Fruit fly (Drosophila melanogaster) whole organism, embryonic: ENCODE results near the gene CG4730.

ENCODE experiments used
- BtbVII ChIP-seq: fragments of 200-800 bp; sonication (Bioruptor generic); optimal IDR thresholded peaks from 3 replicates; lab custom pipeline; 2017; ENCODE audit warnings: missing biosample characterization, mild to moderate bottlenecking, missing genetic modification characterization
- CG11085 ChIP-seq: fragments of 200-800 bp; sonication (Bioruptor generic); IDR thresholded peaks from 2 replicates; pipeline ENCODE4 v1.3.6; 2022; ENCODE audit warnings: missing biosample characterization, missing genetic modification characterization
- CG11398 ChIP-seq: fragments of 200-800 bp; sonication (Bioruptor generic); optimal IDR thresholded peaks from 2 replicates; lab custom pipeline; 2016; ENCODE audit warnings: missing biosample characterization, missing genetic modification characterization
- CG16815 ChIP-seq: fragments of 200-800 bp; sonication (Bioruptor generic); optimal IDR thresholded peaks from 3 replicates; lab custom pipeline; 2017; ENCODE audit warnings: missing biosample characterization, mild to moderate bottlenecking, missing genetic modification characterization
- CG17186 ChIP-seq: fragments of 200-800 bp; sonication (Bioruptor generic); optimal IDR thresholded peaks from 3 replicates; lab custom pipeline; 2017; ENCODE audit warnings: missing biosample characterization, missing genetic modification reagents, missing genetic modification characterization
- CG1792 ChIP-seq: fragments of 200-800 bp; sonication (Bioruptor generic); optimal IDR thresholded peaks from 2 replicates; lab custom pipeline; 2016; ENCODE audit warnings: missing biosample characterization, missing genetic modification characterization
- CG18476 ChIP-seq: fragments of 200-800 bp; sonication (Bioruptor generic); optimal IDR thresholded peaks from 2 replicates; lab custom pipeline; 2016; ENCODE audit warnings: missing biosample characterization, mild to moderate bottlenecking, missing genetic modification characterization
- CG31365 ChIP-seq: fragments of 200-800 bp; sonication (Bioruptor generic); optimal IDR thresholded peaks from 2 replicates; lab custom pipeline; 2018; ENCODE audit warnings: missing biosample characterization, mild to moderate bottlenecking, missing genetic modification characterization
- CG42726 ChIP-seq: fragments of 200-800 bp; sonication (Bioruptor generic); IDR thresholded peaks from 2 replicates; pipeline ENCODE4 v1.3.6; 2022; ENCODE audit warnings: missing biosample characterization, missing genetic modification characterization; ENCODE audit not compliant: partially characterized antibody
- CG43689 ChIP-seq: fragments of 200-800 bp; sonication (Bioruptor generic); IDR thresholded peaks from 2 replicates; pipeline ENCODE4 v1.3.6; 2022; ENCODE audit warnings: missing biosample characterization, missing genetic modification characterization
- CG4854 ChIP-seq: fragments of 200-800 bp; sonication (Bioruptor generic); optimal IDR thresholded peaks from 2 replicates; lab custom pipeline; 2016; ENCODE audit warnings: missing biosample characterization, missing genetic modification characterization, inconsistent platforms
- CG9817 ChIP-seq: fragments of 200-800 bp; sonication (Bioruptor generic); optimal IDR thresholded peaks from 2 replicates; lab custom pipeline; 2018; ENCODE audit warnings: missing biosample characterization, mild to moderate bottlenecking, missing genetic modification characterization, moderate library complexity
- Deaf1 ChIP-seq: fragments of 200-800 bp; optimal IDR thresholded peaks from 3 replicates; lab custom pipeline; 2019; ENCODE audit warnings: missing biosample characterization, mild to moderate bottlenecking, missing genetic modification characterization, moderate library complexity
- Dek ChIP-seq: fragments of 200-800 bp; sonication (Bioruptor generic); optimal IDR thresholded peaks from 3 replicates; lab custom pipeline; 2019; ENCODE audit warnings: missing biosample characterization, mild to moderate bottlenecking, missing genetic modification characterization, moderate library complexity
- Dll ChIP-seq: fragments of 200-800 bp; sonication (Bioruptor generic); IDR thresholded peaks from 4 replicates; pipeline ENCODE4 v1.3.6; 2022; ENCODE audit warnings: missing biosample characterization, missing genetic modification characterization; ENCODE audit not compliant: partially characterized antibody
- Doc2 ChIP-seq: fragments of 200-800 bp; sonication (Bioruptor generic); IDR thresholded peaks from 2 replicates; pipeline ENCODE4 v1.3.6; 2022; ENCODE audit warnings: missing biosample characterization, missing genetic modification characterization
- Dp ChIP-seq: fragments of 200-800 bp; sonication (Bioruptor generic); optimal IDR thresholded peaks from 2 replicates; lab custom pipeline; 2018; ENCODE audit warnings: missing biosample characterization, mild to moderate bottlenecking, missing genetic modification characterization, moderate library complexity
- Drgx ChIP-seq: fragments of 200-800 bp; sonication (Bioruptor generic); IDR thresholded peaks from 2 replicates; pipeline ENCODE4 v1.3.6; 2022; ENCODE audit warnings: missing biosample characterization, missing genetic modification characterization
- Hr78 ChIP-seq, 2 experiments: fragments of 200-800 bp in 1 of 2; fragments of >200 bp in 1 of 2; sonication (Bioruptor generic) in 1 of 2; optimal IDR thresholded peaks; 2 replicates each; lab custom pipeline; 2017 to 2019; ENCODE audit warnings: missing biosample characterization in 2 of 2, missing genetic modification characterization in 2 of 2, mild to moderate bottlenecking in 1 of 2, moderate library complexity in 1 of 2
- Med ChIP-seq: fragments of 200-800 bp; sonication (Bioruptor generic); peaks from one replicate; lab custom pipeline; 2016; ENCODE audit warnings: missing biosample characterization, missing genetic modification characterization, mild to moderate bottlenecking, inconsistent platforms, moderate library complexity
- NC2β ChIP-seq: fragments of 200-800 bp; sonication (Bioruptor generic); optimal IDR thresholded peaks from 2 replicates; lab custom pipeline; 2016; ENCODE audit warnings: missing biosample characterization, missing genetic modification characterization
- NfI ChIP-seq: fragments of 200-800 bp; sonication (Bioruptor generic); optimal IDR thresholded peaks from 3 replicates; lab custom pipeline; 2018; ENCODE audit warnings: missing biosample characterization, mild to moderate bottlenecking, missing genetic modification characterization, moderate library complexity
- PHDP ChIP-seq: fragments of 200-800 bp; sonication (Bioruptor generic); optimal IDR thresholded peaks from 3 replicates; lab custom pipeline; 2018; ENCODE audit warnings: missing biosample characterization, mild to moderate bottlenecking, missing genetic modification characterization, moderate library complexity
- Pdp1 ChIP-seq, 2 experiments: fragments of 200-800 bp; sonication (Bioruptor generic); optimal IDR thresholded peaks; 3 replicates each; lab custom pipeline; 2016; ENCODE audit warnings: missing biosample characterization in 2 of 2, missing genetic modification characterization in 2 of 2, mild to moderate bottlenecking in 1 of 2, moderate library complexity in 1 of 2
- Rx ChIP-seq: fragments of 200-800 bp; sonication (Bioruptor generic); IDR thresholded peaks from 2 replicates; pipeline ENCODE4 v1.3.6; 2022; ENCODE audit warnings: missing biosample characterization, missing genetic modification characterization
- Side ChIP-seq: fragments of 200-800 bp; sonication (Bioruptor generic); optimal IDR thresholded peaks from 2 replicates; lab custom pipeline; 2016; ENCODE audit warnings: missing biosample characterization, missing genetic modification characterization
- Sox102F ChIP-seq: fragments of 200-800 bp; sonication (Bioruptor generic); optimal IDR thresholded peaks from 2 replicates; lab custom pipeline; 2018; ENCODE audit warnings: missing biosample characterization, mild to moderate bottlenecking, missing genetic modification characterization, moderate library complexity
- Trl ChIP-seq, 3 experiments: fragments of >200 bp in 2 of 3; fragments of 200-800 bp in 1 of 3; sonication (Bioruptor generic) in 1 of 3; optimal IDR thresholded peaks; 2 replicates in 1 of 3; 3 replicates in 2 of 3; lab custom pipeline; 2016 to 2017; ENCODE audit warnings: missing biosample characterization in 1 of 3, missing genetic modification characterization in 1 of 3
- YL-1 ChIP-seq: fragments of 200-800 bp; sonication (Bioruptor generic); optimal IDR thresholded peaks from 3 replicates; lab custom pipeline; 2017; ENCODE audit warnings: missing biosample characterization, mild to moderate bottlenecking, missing genetic modification characterization
- amos ChIP-seq: fragments of 200-800 bp; sonication (Bioruptor generic); IDR thresholded peaks from 2 replicates; pipeline ENCODE4 v1.3.6; 2022; ENCODE audit warnings: missing biosample characterization, missing genetic modification characterization; ENCODE audit not compliant: partially characterized antibody
- ase ChIP-seq: fragments of 200-800 bp; sonication (Bioruptor generic); IDR thresholded peaks from 3 replicates; pipeline ENCODE4 v1.3.6; 2022; ENCODE audit warnings: missing biosample characterization, missing genetic modification characterization
- bigmax ChIP-seq: fragments of 200-800 bp; sonication (Bioruptor generic); optimal IDR thresholded peaks from 2 replicates; lab custom pipeline; 2018; ENCODE audit warnings: missing biosample characterization, mild to moderate bottlenecking, missing genetic modification characterization
- cas ChIP-seq: fragments of 200-800 bp; sonication (Bioruptor generic); IDR thresholded peaks from 2 replicates; pipeline ENCODE4 v1.3.6; 2022; ENCODE audit warnings: missing biosample characterization, missing genetic modification characterization
- corto ChIP-seq: fragments of 200-800 bp; sonication (Bioruptor generic); optimal IDR thresholded peaks from 2 replicates; lab custom pipeline; 2016; ENCODE audit warnings: missing biosample characterization, mild to moderate bottlenecking, missing genetic modification characterization, moderate library complexity
- danr ChIP-seq: fragments of 200-800 bp; sonication (Bioruptor generic); IDR thresholded peaks from 2 replicates; pipeline ENCODE4 v1.3.6; 2022; ENCODE audit warnings: missing biosample characterization, missing genetic modification characterization
- ewg ChIP-seq: fragments of 200-800 bp; sonication (Bioruptor generic); optimal IDR thresholded peaks from 3 replicates; lab custom pipeline; 2017; ENCODE audit warnings: mild to moderate bottlenecking, missing biosample characterization, missing genetic modification reagents, missing genetic modification characterization
- fd3F ChIP-seq: fragments of 200-800 bp; sonication (Bioruptor generic); optimal IDR thresholded peaks from 2 replicates; lab custom pipeline; 2018; ENCODE audit warnings: missing biosample characterization, mild to moderate bottlenecking, missing genetic modification characterization, moderate library complexity
- gcm2 ChIP-seq: fragments of 200-800 bp; sonication (Bioruptor generic); optimal IDR thresholded peaks from 2 replicates; lab custom pipeline; 2016; ENCODE audit warnings: missing biosample characterization, missing genetic modification characterization
- kah ChIP-seq: fragments of 200-800 bp; sonication (Bioruptor generic); optimal IDR thresholded peaks from 2 replicates; lab custom pipeline; 2018; ENCODE audit warnings: missing biosample characterization, mild to moderate bottlenecking, missing genetic modification characterization
- kni ChIP-seq: fragments of 200-800 bp; sonication (Bioruptor generic); optimal IDR thresholded peaks from 3 replicates; lab custom pipeline; 2017; ENCODE audit warnings: mild to moderate bottlenecking, missing biosample characterization, missing genetic modification reagents, missing genetic modification characterization
- mam ChIP-seq: fragments of 200-800 bp; sonication (Bioruptor generic); optimal IDR thresholded peaks from 3 replicates; lab custom pipeline; 2016; ENCODE audit warnings: missing biosample characterization, missing genetic modification characterization
- nau ChIP-seq: fragments of 200-800 bp; sonication (Bioruptor generic); optimal IDR thresholded peaks from 3 replicates; lab custom pipeline; 2017; ENCODE audit warnings: missing biosample characterization, mild to moderate bottlenecking, missing genetic modification characterization, missing genetic modification reagents
- seq ChIP-seq: fragments of 200-800 bp; sonication (Bioruptor generic); IDR thresholded peaks from 2 replicates; pipeline ENCODE4 v1.3.6; 2022; ENCODE audit warnings: missing biosample characterization, missing genetic modification characterization
- sim ChIP-seq: fragments of 200-800 bp; sonication (Bioruptor generic); IDR thresholded peaks from 2 replicates; pipeline ENCODE4 v1.3.6; 2022; ENCODE audit warnings: missing biosample characterization, missing genetic modification characterization
- sisA ChIP-seq: fragments of 200-800 bp; sonication (Bioruptor generic); IDR thresholded peaks from 2 replicates; pipeline ENCODE4 v1.3.6; 2022; ENCODE audit warnings: missing biosample characterization, missing genetic modification characterization
- tin ChIP-seq: fragments of 200-800 bp; sonication (Bioruptor generic); optimal IDR thresholded peaks from 3 replicates; lab custom pipeline; 2016; ENCODE audit warnings: missing biosample characterization, missing genetic modification characterization
- tna ChIP-seq: fragments of 200-800 bp; sonication (Bioruptor generic); IDR thresholded peaks from 2 replicates; pipeline ENCODE4 v1.3.6; 2022; ENCODE audit warnings: missing biosample characterization, missing genetic modification characterization; ENCODE audit not compliant: partially characterized antibody
- yki ChIP-seq: fragments of >200 bp; optimal IDR thresholded peaks from 3 replicates; lab custom pipeline; 2018
- zfh1 ChIP-seq: fragments of 200-800 bp; sonication (Bioruptor generic); IDR thresholded peaks from 3 replicates; pipeline ENCODE4 v1.3.6; 2022; ENCODE audit warnings: missing biosample characterization, missing genetic modification characterization

Gene CG4730

DNA sequence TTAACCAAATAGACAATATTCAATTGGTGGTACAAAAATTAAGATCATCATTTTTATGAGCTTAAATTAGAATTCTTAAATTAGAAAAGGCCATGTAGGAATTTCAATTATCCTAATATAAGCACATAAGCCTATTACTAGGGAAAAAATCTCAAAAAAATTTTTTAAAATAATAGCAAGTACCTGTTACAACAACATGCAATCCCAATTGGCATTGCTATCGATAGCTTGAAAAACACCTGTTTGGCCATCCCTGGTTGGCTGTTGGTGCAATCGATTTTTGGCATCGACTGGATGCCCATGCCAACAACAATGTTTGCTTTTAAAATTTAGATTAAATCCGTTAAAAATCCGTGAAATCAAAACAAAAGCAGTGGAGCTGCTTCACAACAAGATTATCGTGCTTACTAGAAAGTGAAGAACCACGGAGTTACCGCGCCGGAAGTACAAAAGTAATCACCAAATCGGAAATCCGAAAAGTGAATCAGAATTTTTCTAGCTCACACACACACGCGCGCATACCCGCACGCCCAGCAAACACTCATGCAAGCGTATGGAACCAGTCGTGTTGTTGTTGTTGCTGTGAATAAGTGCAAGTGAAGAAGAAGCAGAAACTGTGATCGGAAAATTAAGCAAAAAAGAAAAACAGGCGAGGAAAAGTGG, 16.8 kb downstream of the CG4730 start, which contains the start of gene RASSF8 (continued):
- TF ChIP-seq zfh1 (GFP tag; lab: Robert Waterston, UW) (no peak), ewg (GFP tag; lab: Kevin White, UChicago) (no peak), NC2β (GFP tag; lab: Kevin White, UChicago) (no peak), tin (GFP tag; lab: Kevin White, UChicago) (peak; percentile 10), nau (no peak), CG43689 (GFP tag; lab: Robert Waterston, UW) (no peak), NfI (GFP tag; lab: Kevin White, UChicago) (no peak), CG17186 (no peak), sisA (GFP tag; lab: Robert Waterston, UW) (no peak), Pdp1 (GFP tag; optimal IDR thresholded peaks at IDR 0.05; lab: Kevin White, UChicago) (peak in 1 of 2 experiments; percentile 46), corto (GFP tag; lab: Kevin White, UChicago) (no peak), kni (peak; percentile 66), Sox102F (peak; percentile 9), Hr78 (GFP tag; optimal IDR thresholded peaks at IDR 0.05; lab: Kevin White, UChicago) (no peak), Dll (GFP tag; lab: Robert Waterston, UW) (peak; percentile 72), mam (GFP tag; lab: Kevin White, UChicago) (peak; percentile 41), Side (GFP tag; lab: Kevin White, UChicago) (peak; percentile 9), BtbVII (no peak), Dek (tag; lab: Kevin White, UChicago) (no peak), CG1792 (GFP tag; lab: Kevin White, UChicago) (no peak), Drgx (GFP tag; lab: Robert Waterston, UW) (no peak), CG18476 (GFP tag; lab: Kevin White, UChicago) (no peak), Deaf1 (tag; lab: Kevin White, UChicago) (no peak), sim (GFP tag; lab: Robert Waterston, UW) (no peak), gcm2 (GFP tag; lab: Kevin White, UChicago) (no peak), danr (GFP tag; lab: Robert Waterston, UW) (no peak), CG9817 (tag; lab: Kevin White, UChicago) (peak; percentile 29), bigmax (GFP tag; lab: Kevin White, UChicago) (no peak), yki (lab: Kevin White, UChicago) (no peak), cas (GFP tag; lab: Robert Waterston, UW) (no peak), kah (GFP tag; lab: Kevin White, UChicago) (peak; percentile 46), fd3F (GFP tag; lab: Kevin White, UChicago) (no peak), Dp (GFP tag; lab: Kevin White, UChicago) (peak; percentile 29), Doc2 (GFP tag; lab: Robert Waterston, UW) (no peak), CG31365 (tag; lab: Kevin White, UChicago) (no peak), seq (no peak), Trl (optimal IDR thresholded peaks at IDR 0.05; lab: Kevin White, UChicago) (no peak), Trl (GFP tag; optimal IDR thresholded peaks at IDR 0.05; lab: Kevin White, UChicago) (peak; percentile 20), CG4854 (GFP tag; lab: Kevin White, UChicago) (peak; percentile 2), ase (GFP tag; lab: Robert Waterston, UW) (no peak), YL-1 (GFP tag; lab: Kevin White, UChicago) (peak; percentile 47), CG16815 (GFP tag; lab: Kevin White, UChicago) (no peak), CG11085 (no peak), PHDP (tag; lab: Kevin White, UChicago) (peak; percentile 12), Rx (no peak), CG42726 (GFP tag; lab: Robert Waterston, UW) (peak; percentile 65), Med (GFP tag; lab: Kevin White, UChicago) (peak; percentile 79), tna (GFP tag; lab: Robert Waterston, UW) (peak; percentile 8; the same call in 1 of the 2 replicates), CG11398 (GFP tag; lab: Kevin White, UChicago) (no peak), amos (GFP tag; lab: Robert Waterston, UW) (peak; percentile 73)
